Worm (Caenorhabditis elegans) whole organism, L3 larva: ENCODE results near the gene T22D1.8.

Experiments
- aly-2 ChIP-seq: fragments of 150-350 bp; optimal IDR thresholded peaks from 2 replicates; lab custom pipeline; 2014; ENCODE audit warnings: missing biosample characterization, missing genetic modification characterization
- ceh-9 ChIP-seq: sonication (generic microtip); optimal IDR thresholded peaks from 2 replicates; lab custom pipeline; 2018; ENCODE audit warnings: missing biosample characterization, missing genetic modification characterization
- lin-15B ChIP-seq: fragments of 150-350 bp; optimal IDR thresholded peaks from 2 replicates; lab custom pipeline; 2014; ENCODE audit warnings: missing biosample characterization, missing genetic modification characterization
- lin-39 ChIP-seq: fragments of 150-350 bp; optimal IDR thresholded peaks from 2 replicates; lab custom pipeline; 2018; ENCODE audit warnings: missing biosample characterization, missing genetic modification reagents, missing genetic modification characterization
- nhr-11 ChIP-seq: fragments of 150-350 bp; optimal IDR thresholded peaks from 2 replicates; lab custom pipeline; 2014; ENCODE audit warnings: missing biosample characterization, missing genetic modification characterization
- nhr-237 ChIP-seq: fragments of 150-350 bp; optimal IDR thresholded peaks from 2 replicates; lab custom pipeline; 2014; ENCODE audit warnings: missing biosample characterization, missing genetic modification characterization
- nhr-28 ChIP-seq: fragments of 150-350 bp; optimal IDR thresholded peaks from 2 replicates; lab custom pipeline; 2014; ENCODE audit warnings: missing biosample characterization, missing genetic modification characterization
- pqm-1 ChIP-seq: fragments of 150-350 bp; optimal IDR thresholded peaks from 2 replicates; lab custom pipeline; 2017; ENCODE audit warnings: missing biosample characterization, missing genetic modification characterization, inconsistent platforms
- unc-39 ChIP-seq: sonication (generic microtip); optimal IDR thresholded peaks from 4 replicates; lab custom pipeline; 2017; ENCODE audit warnings: missing biosample characterization, missing genetic modification characterization
- ztf-4 ChIP-seq: fragments of 150-350 bp; optimal IDR thresholded peaks from 2 replicates; lab custom pipeline; 2014; ENCODE audit warnings: missing biosample characterization, missing genetic modification characterization

- TF ChIP-seq nhr-237 (tag; lab: Kevin White, UChicago) (no peak), aly-2 (tag; lab: Kevin White, UChicago) (no peak), unc-39 (tag; lab: Kevin White, UChicago) (no peak), pqm-1 (tag; lab: Kevin White, UChicago) (no peak), lin-15B (no peak), ceh-9 (tag; lab: Kevin White, UChicago) (no peak), nhr-11 (tag; lab: Kevin White, UChicago) (no peak), lin-39 (tag; lab: Kevin White, UChicago) (no peak), ztf-4 (tag; lab: Kevin White, UChicago) (no peak), nhr-28 (tag; lab: Kevin White, UChicago) (no peak)
These were observed 46.9 kb downstream of the T22D1.8 start, which contains the start of gene R13H7.2 for ce11 chrIV:6859270-6859669.
